Worm (Caenorhabditis elegans) whole organism, L1 larva: ENCODE data around the gene exc-6.

Experiments used
- C34B4.2 ChIP-seq: sonication (generic microtip); optimal IDR thresholded peaks from 2 replicates; lab custom pipeline; 2017; ENCODE audit warnings: mild to moderate bottlenecking, missing genetic modification characterization, missing compliant biosample characterization
- F16B12.6 ChIP-seq: fragments of 150-350 bp; optimal IDR thresholded peaks from 2 replicates; lab custom pipeline; 2014; ENCODE audit warnings: missing biosample characterization, missing genetic modification characterization
- Y116A8C.19 ChIP-seq: sonication (generic microtip); optimal IDR thresholded peaks from 2 replicates; lab custom pipeline; 2016; ENCODE audit warnings: missing compliant biosample characterization, missing genetic modification characterization, borderline replicate concordance
- aha-1 ChIP-seq: fragments of 150-350 bp; optimal IDR thresholded peaks from 2 replicates; lab custom pipeline; 2014; ENCODE audit warnings: missing biosample characterization, missing genetic modification characterization
- aly-2 ChIP-seq: fragments of 150-350 bp; optimal IDR thresholded peaks from 2 replicates; lab custom pipeline; 2014; ENCODE audit warnings: missing biosample characterization, missing genetic modification characterization
- ama-1 ChIP-seq: fragments of 150-350 bp; optimal IDR thresholded peaks from 2 replicates; lab custom pipeline; 2014
- ceh-63 ChIP-seq: fragments of 200-800 bp; sonication (Bioruptor generic); optimal IDR thresholded peaks from 2 replicates; lab custom pipeline; 2018; ENCODE audit warnings: mild to moderate bottlenecking, missing genetic modification characterization, missing compliant biosample characterization
- ceh-8 ChIP-seq: fragments of 200-800 bp; sonication (Bioruptor generic); optimal IDR thresholded peaks from 2 replicates; lab custom pipeline; 2018; ENCODE audit warnings: mild to moderate bottlenecking, missing genetic modification characterization, moderate library complexity, missing compliant biosample characterization
- dpl-1 ChIP-seq, 3 experiments: fragments of 150-350 bp in 2 of 3; sonication (generic microtip) in 1 of 3; optimal IDR thresholded peaks; 2 replicates each; lab custom pipeline; 2014 to 2017; ENCODE audit warnings: missing biosample characterization in 3 of 3, missing genetic modification characterization in 3 of 3, missing genetic modification reagents in 3 of 3
- efl-3 ChIP-seq: fragments of 200-800 bp; sonication (Bioruptor generic); optimal IDR thresholded peaks from 2 replicates; lab custom pipeline; 2018; ENCODE audit warnings: mild to moderate bottlenecking, missing genetic modification characterization, missing compliant biosample characterization
- egl-13 ChIP-seq: sonication (generic microtip); optimal IDR thresholded peaks from 2 replicates; lab custom pipeline; 2016; ENCODE audit warnings: missing genotype, missing genetic modification reagents, missing genetic modification characterization, missing compliant biosample characterization
- egl-27 ChIP-seq, 2 experiments: fragments of 150-350 bp in 1 of 2; sonication (generic microtip); optimal IDR thresholded peaks; 3 replicates each; lab custom pipeline; 2017 to 2018; ENCODE audit warnings: missing biosample characterization in 2 of 2, missing genetic modification characterization in 2 of 2, missing genetic modification reagents in 2 of 2
- ets-5 ChIP-seq: fragments of 200-800 bp; sonication (Bioruptor generic); IDR thresholded peaks from 2 replicates; pipeline ENCODE4 v1.3.6; 2022; ENCODE audit warnings: missing genetic modification characterization, missing compliant biosample characterization
- fkh-10 ChIP-seq: sonication (generic microtip); optimal IDR thresholded peaks from 2 replicates; lab custom pipeline; 2017; ENCODE audit warnings: missing biosample characterization, missing genetic modification reagents, missing genetic modification characterization
- fkh-4 ChIP-seq: sonication (generic microtip); optimal IDR thresholded peaks from 2 replicates; lab custom pipeline; 2016; ENCODE audit warnings: missing compliant biosample characterization, missing genetic modification characterization, borderline replicate concordance
- fkh-8 ChIP-seq: sonication (generic microtip); optimal IDR thresholded peaks from 2 replicates; lab custom pipeline; 2016; ENCODE audit warnings: mild to moderate bottlenecking, missing genetic modification characterization, missing compliant biosample characterization
- fos-1 ChIP-seq: fragments of 150-350 bp; optimal IDR thresholded peaks from 2 replicates; lab custom pipeline; 2014; ENCODE audit warnings: missing biosample characterization, missing genetic modification characterization
- grh-1 ChIP-seq: fragments of 200-800 bp; sonication (Bioruptor generic); IDR thresholded peaks from 2 replicates; pipeline ENCODE4 v1.3.6; 2022; ENCODE audit warnings: missing genetic modification reagents, missing genetic modification characterization, missing compliant biosample characterization
- hlh-17 ChIP-seq: fragments of 200-800 bp; sonication (Bioruptor generic); optimal IDR thresholded peaks from 2 replicates; lab custom pipeline; 2018; ENCODE audit warnings: missing genetic modification characterization, mild to moderate bottlenecking, missing compliant biosample characterization, moderate library complexity, borderline replicate concordance
- hlh-4 ChIP-seq: sonication (generic microtip); optimal IDR thresholded peaks from 2 replicates; lab custom pipeline; 2016; ENCODE audit warnings: mild to moderate bottlenecking, missing genetic modification characterization, missing compliant biosample characterization
- hpl-2 ChIP-seq: fragments of 150-350 bp; optimal IDR thresholded peaks from 2 replicates; lab custom pipeline; 2014; ENCODE audit warnings: missing biosample characterization, missing genetic modification reagents, missing genetic modification characterization
- irx-1 ChIP-seq: sonication (generic microtip); optimal IDR thresholded peaks from 2 replicates; lab custom pipeline; 2016; ENCODE audit warnings: missing genetic modification characterization, missing compliant biosample characterization
- isw-1 ChIP-seq: fragments of 200-800 bp; sonication (Bioruptor generic); IDR thresholded peaks from 2 replicates; pipeline ENCODE4 v1.3.6; 2022; ENCODE audit warnings: missing genetic modification characterization, missing compliant biosample characterization
- jun-1 ChIP-seq: fragments of 150-350 bp; optimal IDR thresholded peaks from 2 replicates; lab custom pipeline; 2014; ENCODE audit warnings: missing biosample characterization, missing genetic modification reagents, missing genetic modification characterization
- lin-13 ChIP-seq: fragments of 150-350 bp; optimal IDR thresholded peaks from 2 replicates; lab custom pipeline; 2014; ENCODE audit warnings: missing biosample characterization, missing genetic modification reagents, missing genetic modification characterization
- lin-14 ChIP-seq: fragments of 200-800 bp; sonication (Bioruptor generic); optimal IDR thresholded peaks from 2 replicates; lab custom pipeline; 2018; ENCODE audit warnings: mild to moderate bottlenecking, missing genetic modification characterization, moderate library complexity, missing compliant biosample characterization
- lin-35 ChIP-seq, 2 experiments: fragments of 150-350 bp; optimal IDR thresholded peaks; 2 replicates each; lab custom pipeline; 2014; ENCODE audit warnings: missing biosample characterization in 2 of 2, missing genetic modification characterization in 2 of 2, missing genetic modification reagents in 2 of 2
- lin-39 ChIP-seq: fragments of 150-350 bp; optimal IDR thresholded peaks from 2 replicates; lab custom pipeline; 2014; ENCODE audit warnings: missing biosample characterization, missing genetic modification reagents, missing genetic modification characterization
- lsy-2 ChIP-seq, 2 experiments: fragments of 150-350 bp; optimal IDR thresholded peaks; 2 replicates each; lab custom pipeline; 2014; ENCODE audit warnings: missing biosample characterization in 2 of 2, missing genetic modification characterization in 2 of 2
- mef-2 ChIP-seq: fragments of 150-350 bp; optimal IDR thresholded peaks from 2 replicates; lab custom pipeline; 2014; ENCODE audit warnings: missing biosample characterization, missing genetic modification characterization
- mep-1 ChIP-seq: fragments of 150-350 bp; optimal IDR thresholded peaks from 2 replicates; lab custom pipeline; 2014; ENCODE audit warnings: missing biosample characterization, missing genetic modification characterization
- nhr-20 ChIP-seq: sonication (generic microtip); optimal IDR thresholded peaks from 2 replicates; lab custom pipeline; 2016; ENCODE audit warnings: mild to moderate bottlenecking, missing genetic modification characterization, missing compliant biosample characterization
- nhr-237 ChIP-seq: fragments of 150-350 bp; optimal IDR thresholded peaks from 2 replicates; lab custom pipeline; 2014; ENCODE audit warnings: missing biosample characterization, missing genetic modification characterization
- nhr-28 ChIP-seq: fragments of 150-350 bp; optimal IDR thresholded peaks from 2 replicates; lab custom pipeline; 2014; ENCODE audit warnings: missing biosample characterization, missing genetic modification characterization
- nhr-71 ChIP-seq: sonication (generic microtip); optimal IDR thresholded peaks from 2 replicates; lab custom pipeline; 2016; ENCODE audit warnings: mild to moderate bottlenecking, missing genetic modification characterization, moderate library complexity, missing compliant biosample characterization
- nhr-76 ChIP-seq: sonication (generic microtip); optimal IDR thresholded peaks from 2 replicates; lab custom pipeline; 2017; ENCODE audit warnings: missing biosample characterization, missing genetic modification characterization
- nhr-85 ChIP-seq: sonication (generic microtip); peaks from one replicate; lab custom pipeline; 2016; ENCODE audit warnings: missing genetic modification characterization, inconsistent platforms, missing compliant biosample characterization
- pax-3 ChIP-seq: fragments of 200-800 bp; sonication (Bioruptor generic); optimal IDR thresholded peaks from 2 replicates; lab custom pipeline; 2018; ENCODE audit warnings: mild to moderate bottlenecking, missing genetic modification characterization, moderate library complexity, missing compliant biosample characterization
- pqm-1 ChIP-seq: sonication (generic microtip); optimal IDR thresholded peaks from 3 replicates; lab custom pipeline; 2017; ENCODE audit warnings: missing biosample characterization, missing genetic modification characterization
- rnt-1 ChIP-seq: sonication (generic microtip); optimal IDR thresholded peaks from 2 replicates; lab custom pipeline; 2016; ENCODE audit warnings: mild to moderate bottlenecking, missing genetic modification characterization, moderate library complexity, missing compliant biosample characterization
- skn-1 ChIP-seq: fragments of 150-350 bp; optimal IDR thresholded peaks from 2 replicates; lab custom pipeline; 2014; ENCODE audit warnings: missing biosample characterization, missing genetic modification characterization
- snu-23 ChIP-seq: sonication (generic microtip); optimal IDR thresholded peaks from 2 replicates; lab custom pipeline; 2016; ENCODE audit warnings: missing genetic modification characterization, missing compliant biosample characterization
- sox-4 ChIP-seq: sonication (generic microtip); optimal IDR thresholded peaks from 2 replicates; lab custom pipeline; 2016; ENCODE audit warnings: missing genetic modification characterization, missing compliant biosample characterization
- sptf-1 ChIP-seq: fragments of 150-350 bp; optimal IDR thresholded peaks from 2 replicates; lab custom pipeline; 2014; ENCODE audit warnings: missing biosample characterization, missing genetic modification characterization
- sup-37 ChIP-seq: fragments of 200-800 bp; sonication (Bioruptor generic); optimal IDR thresholded peaks from 2 replicates; lab custom pipeline; 2018; ENCODE audit warnings: mild to moderate bottlenecking, missing genetic modification characterization, missing compliant biosample characterization
- tbx-2 ChIP-seq: sonication (generic microtip); optimal IDR thresholded peaks from 2 replicates; lab custom pipeline; 2016; ENCODE audit warnings: missing genetic modification characterization, missing compliant biosample characterization
- tlp-1 ChIP-seq: fragments of 150-350 bp; optimal IDR thresholded peaks from 2 replicates; lab custom pipeline; 2014; ENCODE audit warnings: missing biosample characterization, missing genetic modification characterization
- unc-86 ChIP-seq: sonication (generic microtip); optimal IDR thresholded peaks from 2 replicates; lab custom pipeline; 2016; ENCODE audit warnings: missing genetic modification characterization, missing compliant biosample characterization
- unc-98 ChIP-seq: fragments of 200-800 bp; sonication (Bioruptor generic); IDR thresholded peaks from 2 replicates; pipeline ENCODE4 v1.3.6; 2022; ENCODE audit warnings: missing genetic modification characterization, missing compliant biosample characterization
- vab-15 ChIP-seq: sonication (generic microtip); optimal IDR thresholded peaks from 2 replicates; lab custom pipeline; 2017; ENCODE audit warnings: missing genotype, mild to moderate bottlenecking, missing genetic modification characterization, missing compliant biosample characterization
- xbp-1 ChIP-seq: sonication (generic microtip); optimal IDR thresholded peaks from 2 replicates; lab custom pipeline; 2016; ENCODE audit warnings: missing genetic modification characterization, missing compliant biosample characterization
- zip-4 ChIP-seq: fragments of 200-800 bp; sonication (Bioruptor generic); optimal IDR thresholded peaks from 2 replicates; lab custom pipeline; 2018; ENCODE audit warnings: mild to moderate bottlenecking, missing genetic modification characterization, moderate library complexity, missing compliant biosample characterization
- ztf-11 ChIP-seq, 2 experiments: sonication (generic microtip); optimal IDR thresholded peaks; 2 replicates each; lab custom pipeline; 2016 to 2017; ENCODE audit warnings: missing genetic modification characterization in 2 of 2, missing biosample characterization in 1 of 2, missing compliant biosample characterization in 1 of 2
- ztf-4 ChIP-seq: fragments of 150-350 bp; optimal IDR thresholded peaks from 2 replicates; lab custom pipeline; 2014; ENCODE audit warnings: missing biosample characterization, missing genetic modification characterization

Gene exc-6

ce11 chrIII:1080536-1080935, 22.5 kb upstream of the exc-6 start, which contains the start of the genes rab-18 and kbp-4 (continued):
- TF ChIP-seq lin-13 (GFP tag; lab: Kevin White, UChicago) (peak; percentile 96), pqm-1 (tag; lab: Kevin White, UChicago) (no peak), nhr-20 (tag; lab: Kevin White, UChicago) (peak; percentile 95), aly-2 (tag; lab: Kevin White, UChicago) (peak; percentile 62), egl-27 (tag; optimal IDR thresholded peaks at IDR 0.05; lab: Kevin White, UChicago) (no peak), egl-13 (tag; lab: Kevin White, UChicago) (peak; percentile 89), unc-98 (GFP tag; lab: Robert Waterston, UW) (peak; percentile 30; the same call in 1 of the 2 replicates), mef-2 (tag; lab: Kevin White, UChicago) (peak; percentile 86), sox-4 (tag; lab: Kevin White, UChicago) (no peak), hpl-2 (GFP tag; lab: Kevin White, UChicago) (peak; percentile 62), efl-3 (no peak), nhr-28 (no peak), Y116A8C.19 (tag; lab: Kevin White, UChicago) (no peak), fkh-10 (peak; percentile 60), nhr-85 (tag; lab: Kevin White, UChicago) (peak; percentile 96), lin-39 (tag; lab: Kevin White, UChicago) (peak; percentile 78), lsy-2 (tag; optimal IDR thresholded peaks at IDR 0.05; lab: Kevin White, UChicago) (peak; percentile 96 to 97), ztf-4 (tag; lab: Kevin White, UChicago) (peak; percentile 95), fkh-4 (no peak), unc-86 (peak; percentile 94), ama-1 (lab: Kevin White, UChicago) (peak; percentile 39), nhr-76 (tag; lab: Kevin White, UChicago) (no peak), ceh-63 (no peak), F16B12.6 (tag; lab: Kevin White, UChicago) (peak; percentile 69), tbx-2 (tag; lab: Kevin White, UChicago) (peak; percentile 93), skn-1 (tag; lab: Kevin White, UChicago) (peak; percentile 97), rnt-1 (peak; percentile 92), ceh-8 (GFP tag; lab: Kevin White, UChicago) (peak; percentile 78), fos-1 (peak; percentile 86), sup-37 (GFP tag; lab: Kevin White, UChicago) (peak; percentile 70), ztf-11 (tag; optimal IDR thresholded peaks at IDR 0.05; lab: Kevin White, UChicago) (peak in 1 of 2 experiments; percentile 69), lin-35 (GFP tag; optimal IDR thresholded peaks at IDR 0.05; lab: Kevin White, UChicago) (peak; percentile 97 to 99), jun-1 (tag; lab: Kevin White, UChicago) (peak; percentile 79), fkh-8 (tag; lab: Kevin White, UChicago) (peak; percentile 96), hlh-4 (tag; lab: Kevin White, UChicago) (no peak), mep-1 (tag; lab: Kevin White, UChicago) (peak; percentile 98), vab-15 (tag; lab: Kevin White, UChicago) (peak; percentile 32), irx-1 (tag; lab: Kevin White, UChicago) (peak; percentile 78), xbp-1 (tag; lab: Kevin White, UChicago) (peak; percentile 97), grh-1 (GFP tag; lab: Robert Waterston, UW) (peak; percentile 79), aha-1 (tag; lab: Kevin White, UChicago) (peak; percentile 46), nhr-237 (tag; lab: Kevin White, UChicago) (peak; percentile 88), isw-1 (GFP tag; lab: Robert Waterston, UW) (peak; percentile 90), hlh-17 (no peak), nhr-71 (tag; lab: Kevin White, UChicago) (peak; percentile 97), tlp-1 (no peak), C34B4.2 (tag; lab: Kevin White, UChicago) (no peak), ets-5 (GFP tag; lab: Robert Waterston, UW) (no peak), lin-14 (GFP tag; lab: Kevin White, UChicago) (peak; percentile 97), zip-4 (GFP tag; lab: Kevin White, UChicago) (peak; percentile 48), pax-3 (peak; percentile 79), dpl-1 (GFP tag; optimal IDR thresholded peaks at IDR 0.05; lab: Kevin White, UChicago) (peak; percentile 97 to 98 (median 98)), snu-23 (GFP tag; lab: Kevin White, UChicago) (peak; percentile 98), sptf-1 (no peak)
